Fruit fly (Drosophila melanogaster): ENCODE measurements around the gene Nt5a.

Nt5a gene

DNA sequence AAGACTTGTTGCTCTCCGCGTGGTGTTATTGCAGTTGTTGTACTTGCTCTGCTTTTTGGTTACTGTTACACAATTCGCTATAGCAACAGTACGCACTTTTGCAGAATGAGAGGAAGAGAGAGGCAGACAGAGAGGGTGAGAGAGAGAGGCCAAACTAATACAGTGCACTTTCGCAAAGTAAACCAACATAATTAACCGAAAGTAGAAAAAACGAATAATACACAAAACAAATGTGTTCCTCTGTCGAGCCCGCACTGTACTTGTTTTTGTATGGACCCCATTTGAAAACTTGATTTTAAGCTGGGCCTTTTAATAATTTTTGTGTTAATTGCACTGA, 28.2 kb upstream of the Nt5a start (continued):
- TF ChIP-seq PHDP (tag; optimal IDR thresholded peaks at IDR 0.05): no peak
- TF ChIP-seq CG15601 (tag; optimal IDR thresholded peaks at IDR 0.05): no peak
- TF ChIP-seq Dek (tag; optimal IDR thresholded peaks at IDR 0.05): peak; percentile 37
- TF ChIP-seq h (optimal IDR thresholded peaks at IDR 0.05): no peak
- TF ChIP-seq HLH3B (GFP tag; IDR thresholded peaks at IDR 0.05): peak; percentile 47; the same call in 1 of the 2 replicates
- TF ChIP-seq sd (tag; optimal IDR thresholded peaks at IDR 0.05): no peak
- no peak for TF ChIP-seq Hmx (GFP tag; optimal IDR thresholded peaks at IDR 0.05)
- no peak for TF ChIP-seq CG17912 (GFP tag; optimal IDR thresholded peaks at IDR 0.05)
- no peak for TF ChIP-seq CG42726 (GFP tag; IDR thresholded peaks at IDR 0.05; ENCODE audit: partially characterized antibody)
- no peak for TF ChIP-seq sima (GFP tag; optimal IDR thresholded peaks at IDR 0.05)
- TF ChIP-seq CG2875 (GFP tag; optimal IDR thresholded peaks at IDR 0.05): no peak
- TF ChIP-seq dmrt11E (tag; optimal IDR thresholded peaks at IDR 0.05): no peak
- no peak for TF ChIP-seq CG12659 (GFP tag; optimal IDR thresholded peaks at IDR 0.05)
- peak; percentile 32; the same call in 1 of the 2 replicates for TF ChIP-seq esg (GFP tag; conservative IDR thresholded peaks at IDR 0.05)
- TF ChIP-seq CG8478 (optimal IDR thresholded peaks at IDR 0.05): no peak
- no peak for TF ChIP-seq CG8089 (GFP tag; optimal IDR thresholded peaks at IDR 0.05)
- TF ChIP-seq lilli (GFP tag; optimal IDR thresholded peaks at IDR 0.05): peak; percentile 61
- TF ChIP-seq CG4854 (GFP tag; optimal IDR thresholded peaks at IDR 0.05): peak; percentile 19
- TF ChIP-seq Scr (GFP tag; IDR thresholded peaks at IDR 0.05; ENCODE audit: partially characterized antibody): no peak
- TF ChIP-seq zen (tag; optimal IDR thresholded peaks at IDR 0.05): no peak
- TF ChIP-seq CrebB (tag; optimal IDR thresholded peaks at IDR 0.05): no peak
- TF ChIP-seq seq (GFP tag; IDR thresholded peaks at IDR 0.05): peak; percentile 67
- TF ChIP-seq Sry-β (GFP tag; optimal IDR thresholded peaks at IDR 0.05): no peak
- TF ChIP-seq sna (GFP tag; IDR thresholded peaks at IDR 0.05; ENCODE audit: partially characterized antibody): no peak
- TF ChIP-seq hb (GFP tag; IDR thresholded peaks at IDR 0.05; ENCODE audit: partially characterized antibody): no peak
- TF ChIP-seq CG17829 (tag; optimal IDR thresholded peaks at IDR 0.05): peak; percentile 2
- TF ChIP-seq wek (GFP tag; optimal IDR thresholded peaks at IDR 0.05): no peak
- TF ChIP-seq CG7372 (GFP tag; IDR thresholded peaks at IDR 0.05): no peak
- no peak for TF ChIP-seq CG9876 (GFP tag; optimal IDR thresholded peaks at IDR 0.05)
- no peak for TF ChIP-seq Hey (tag; optimal IDR thresholded peaks at IDR 0.05)
- peak; percentile 29 for TF ChIP-seq az2 (GFP tag; optimal IDR thresholded peaks at IDR 0.05)
- TF ChIP-seq Xrp1 (GFP tag; IDR thresholded peaks at IDR 0.05): peak; percentile 70
- peak; percentile 40 for TF ChIP-seq Meics (GFP tag; optimal IDR thresholded peaks at IDR 0.05)
- no peak for TF ChIP-seq CG30020 (tag; optimal IDR thresholded peaks at IDR 0.05)
- no peak for TF ChIP-seq CG10431 (GFP tag; optimal IDR thresholded peaks at IDR 0.05)
- peak; percentile 50 for TF ChIP-seq caup (GFP tag; optimal IDR thresholded peaks at IDR 0.05; ENCODE audit: severe bottlenecking)
- TF ChIP-seq CG14441 (GFP tag; IDR thresholded peaks at IDR 0.05): peak; percentile 70
- TF ChIP-seq fru (optimal IDR thresholded peaks at IDR 0.05): no peak
- TF ChIP-seq salm (tag; optimal IDR thresholded peaks at IDR 0.05): no peak
- no peak for TF ChIP-seq CG10543 (GFP tag; optimal IDR thresholded peaks at IDR 0.05)
- no peak for TF ChIP-seq CG1233 (GFP tag; optimal IDR thresholded peaks at IDR 0.05)
- no peak for TF ChIP-seq grn (GFP tag; optimal IDR thresholded peaks at IDR 0.05)
- peak; percentile 72; the same call in 2 of the 3 replicates for TF ChIP-seq Mrtf (GFP tag; IDR thresholded peaks at IDR 0.05)
- TF ChIP-seq pros (GFP tag; optimal IDR thresholded peaks at IDR 0.05): no peak
- TF ChIP-seq CG1647 (GFP tag; optimal IDR thresholded peaks at IDR 0.05): peak; percentile 49
- TF ChIP-seq ro (GFP tag; IDR thresholded peaks at IDR 0.05): no peak
- TF ChIP-seq CG33557 (GFP tag; optimal IDR thresholded peaks at IDR 0.05): no peak
- peak; percentile 28 to 44 for TF ChIP-seq dpn (GFP tag; optimal IDR thresholded peaks at IDR 0.05)
- peak; percentile 9; the same call in 1 of the 2 replicates for TF ChIP-seq Adf1 (GFP tag; IDR thresholded peaks at IDR 0.05)
- peak; percentile 43 for TF ChIP-seq unpg (GFP tag; optimal IDR thresholded peaks at IDR 0.05)
- no peak for TF ChIP-seq CG1024 (GFP tag; IDR thresholded peaks at IDR 0.05)
- no peak for TF ChIP-seq MESR4 (GFP tag; optimal IDR thresholded peaks at IDR 0.05)
